Fruit fly (Drosophila melanogaster) whole organism, prepupa: ENCODE results near the gene dind.

Experiments used
- CG15336 ChIP-seq: fragments of 200-800 bp; sonication (Bioruptor generic); IDR thresholded peaks from 2 replicates; pipeline ENCODE4 v1.3.6; 2022; ENCODE audit warnings: missing biosample characterization, missing genetic modification characterization
- CG3032 ChIP-seq: fragments of 200-800 bp; optimal IDR thresholded peaks from 2 replicates; lab custom pipeline; 2019; ENCODE audit warnings: missing biosample characterization, mild to moderate bottlenecking, missing genetic modification characterization, moderate library complexity
- Hr38 ChIP-seq: sonication (Bioruptor generic); optimal IDR thresholded peaks from 2 replicates; lab custom pipeline; 2016; ENCODE audit warnings: missing biosample characterization, missing genetic modification characterization
- Hr39 ChIP-seq: fragments of 200-800 bp; sonication (Bioruptor generic); optimal IDR thresholded peaks from 2 replicates; lab custom pipeline; 2016; ENCODE audit warnings: missing biosample characterization, missing genetic modification characterization
- Met ChIP-seq: fragments of 200-800 bp; sonication (Bioruptor generic); optimal IDR thresholded peaks from 3 replicates; lab custom pipeline; 2016; ENCODE audit warnings: missing biosample characterization, missing genetic modification characterization
- OdsH ChIP-seq: fragments of 200-800 bp; sonication (Bioruptor generic); optimal IDR thresholded peaks from 3 replicates; lab custom pipeline; 2016; ENCODE audit warnings: missing biosample characterization, missing genetic modification characterization
- cyc ChIP-seq: fragments of 200-800 bp; sonication (Bioruptor generic); optimal IDR thresholded peaks from 3 replicates; lab custom pipeline; 2016; ENCODE audit warnings: missing biosample characterization, missing genetic modification characterization
- fkh ChIP-seq: fragments of 200-800 bp; sonication (Bioruptor generic); optimal IDR thresholded peaks from 3 replicates; lab custom pipeline; 2017; ENCODE audit warnings: missing biosample characterization, mild to moderate bottlenecking, missing genetic modification characterization, moderate library complexity

dm6 chr3R:18698855-18699569, 21.7 kb upstream of the dind start:
- TF ChIP-seq Hr38 (GFP tag; lab: Kevin White, UChicago) (no peak), fkh (GFP tag; lab: Kevin White, UChicago) (no peak), cyc (GFP tag; lab: Kevin White, UChicago) (no peak), Met (GFP tag; lab: Kevin White, UChicago) (no peak), CG3032 (tag; lab: Kevin White, UChicago) (no peak), CG15336 (GFP tag; lab: Robert Waterston, UW) (no peak), OdsH (GFP tag; lab: Kevin White, UChicago) (no peak), Hr39 (GFP tag; lab: Kevin White, UChicago) (no peak)
